Fruit fly (Drosophila melanogaster) whole organism, wandering third instar larva: Measurements from ENCODE around the gene CG18081.

Experiments used
- Hr78 ChIP-seq: fragments of >200 bp; optimal IDR thresholded peaks from 2 replicates; lab custom pipeline; 2017; ENCODE audit warnings: missing biosample characterization, missing genetic modification characterization
- Mio ChIP-seq: sonication (Bioruptor generic); optimal IDR thresholded peaks from 2 replicates; lab custom pipeline; 2016; ENCODE audit warnings: missing biosample characterization, missing genetic modification characterization
- Sp1 ChIP-seq: fragments of 200-800 bp; sonication (Bioruptor generic); optimal IDR thresholded peaks from 3 replicates; lab custom pipeline; 2019; ENCODE audit warnings: missing biosample characterization, mild to moderate bottlenecking, missing genetic modification characterization, moderate library complexity
- dmrt93B ChIP-seq: fragments of 200-800 bp; sonication (Bioruptor generic); optimal IDR thresholded peaks from 2 replicates; lab custom pipeline; 2018; ENCODE audit warnings: missing biosample characterization, mild to moderate bottlenecking, missing genetic modification characterization
- jim ChIP-seq: fragments of 175-275, 200-325 bp; sonication (Bioruptor generic); optimal IDR thresholded peaks from 2 replicates; lab custom pipeline; 2016; ENCODE audit warnings: missing biosample characterization, mild to moderate bottlenecking, missing genetic modification characterization
- sv ChIP-seq: fragments of 200-800 bp; sonication (Bioruptor generic); optimal IDR thresholded peaks from 3 replicates; lab custom pipeline; 2016; ENCODE audit warnings: missing biosample characterization, missing genetic modification characterization

Gene CG18081

dm6 chr3L:15785368-15785767, 49.8 kb downstream of the CG18081 start:
- no peak for TF ChIP-seq Sp1 (GFP tag; lab: Kevin White, UChicago)
- TF ChIP-seq Hr78 (GFP tag; lab: Kevin White, UChicago), result no peak
- TF ChIP-seq sv (GFP tag; lab: Kevin White, UChicago), result no peak
- TF ChIP-seq dmrt93B (GFP tag; lab: Kevin White, UChicago), result no peak
- no peak for TF ChIP-seq jim
- TF ChIP-seq Mio, result no peak
